Fruit fly (Drosophila melanogaster) whole organism, adult: Measurements from ENCODE around the gene DnaJ-H.
A peak's percentile ranks its signal among the peaks of the same experiment; 100 is the strongest.

Experiments
- CG11617 ChIP-seq: fragments of 200-800 bp; sonication (Bioruptor generic); optimal IDR thresholded peaks from 2 replicates; lab custom pipeline; 2017; ENCODE audit warnings: mild to moderate bottlenecking, missing biosample characterization, missing genetic modification reagents, missing genetic modification characterization
- CG12768 ChIP-seq: fragments of 200-800 bp; sonication (Bioruptor generic); optimal IDR thresholded peaks from 2 replicates; lab custom pipeline; 2017; ENCODE audit warnings: missing biosample characterization, missing genetic modification characterization, mild to moderate bottlenecking, moderate library complexity, missing genetic modification reagents
- CG14711 ChIP-seq: fragments of 200-800 bp; sonication (Bioruptor generic); optimal IDR thresholded peaks from 2 replicates; lab custom pipeline; 2018; ENCODE audit warnings: missing biosample characterization, mild to moderate bottlenecking, missing genetic modification characterization, moderate library complexity
- CG1620 ChIP-seq: fragments of 200-800 bp; sonication (Bioruptor generic); optimal IDR thresholded peaks from 2 replicates; lab custom pipeline; 2016; ENCODE audit warnings: missing biosample characterization, missing genetic modification characterization
- CG33017 ChIP-seq: fragments of 200-800 bp; sonication (Bioruptor generic); optimal IDR thresholded peaks from 2 replicates; lab custom pipeline; 2018; ENCODE audit warnings: missing biosample characterization, mild to moderate bottlenecking, missing genetic modification characterization, moderate library complexity
- CG5204 ChIP-seq: fragments of 200-800 bp; sonication (Bioruptor generic); optimal IDR thresholded peaks from 2 replicates; lab custom pipeline; 2016; ENCODE audit warnings: missing biosample characterization, missing genetic modification characterization
- CG7045 ChIP-seq: fragments of 200-800 bp; sonication (Bioruptor generic); optimal IDR thresholded peaks from 2 replicates; lab custom pipeline; 2017; ENCODE audit warnings: missing biosample characterization, mild to moderate bottlenecking, missing genetic modification characterization
- CG7101 ChIP-seq: fragments of 200-800 bp; sonication (Bioruptor generic); optimal IDR thresholded peaks from 2 replicates; lab custom pipeline; 2018; ENCODE audit warnings: missing biosample characterization, mild to moderate bottlenecking, missing genetic modification characterization, moderate library complexity
- Clk ChIP-seq: fragments of 200-800 bp; sonication (Bioruptor generic); optimal IDR thresholded peaks from 2 replicates; lab custom pipeline; 2017; ENCODE audit warnings: missing biosample characterization, missing genetic modification characterization
- Crg-1 ChIP-seq: fragments of 200-800 bp; sonication (Bioruptor generic); optimal IDR thresholded peaks from 2 replicates; lab custom pipeline; 2016; ENCODE audit warnings: missing biosample characterization, missing genetic modification characterization
- Hr96 ChIP-seq: fragments of 200-800 bp; sonication (Bioruptor generic); optimal IDR thresholded peaks from 2 replicates; lab custom pipeline; 2016; ENCODE audit warnings: missing biosample characterization, missing genetic modification characterization
- Mnt ChIP-seq: fragments of 200-800 bp; sonication (Bioruptor generic); optimal IDR thresholded peaks from 2 replicates; lab custom pipeline; 2016; ENCODE audit warnings: missing biosample characterization, mild to moderate bottlenecking, missing genetic modification characterization
- bab1 ChIP-seq: fragments of 200-800 bp; sonication (Bioruptor generic); optimal IDR thresholded peaks from 3 replicates; lab custom pipeline; 2019; ENCODE audit warnings: missing biosample characterization, mild to moderate bottlenecking, missing genetic modification characterization, moderate library complexity
- cic ChIP-seq: fragments of 200-800 bp; sonication (Bioruptor generic); optimal IDR thresholded peaks from 2 replicates; lab custom pipeline; 2017; ENCODE audit warnings: missing biosample characterization, mild to moderate bottlenecking, missing genetic modification characterization, moderate library complexity
- cnc ChIP-seq, 2 experiments: fragments of >200 bp; optimal IDR thresholded peaks; 2 replicates each; lab custom pipeline; 2017
- kay ChIP-seq: fragments of 200-800 bp; sonication (Bioruptor generic); peaks from one replicate; lab custom pipeline; 2016; ENCODE audit warnings: missing biosample characterization, missing genetic modification characterization, borderline replicate concordance
- ovo ChIP-seq: fragments of 200-800 bp; sonication (Bioruptor generic); optimal IDR thresholded peaks from 2 replicates; lab custom pipeline; 2016; ENCODE audit warnings: missing biosample characterization, missing genetic modification characterization
- pad ChIP-seq: fragments of 200-800 bp; sonication (Bioruptor generic); optimal IDR thresholded peaks from 3 replicates; lab custom pipeline; 2017; ENCODE audit warnings: missing biosample characterization, missing genetic modification characterization, mild to moderate bottlenecking, moderate library complexity, missing genetic modification reagents
- tj ChIP-seq: fragments of 200-800 bp; sonication (Bioruptor generic); optimal IDR thresholded peaks from 3 replicates; lab custom pipeline; 2017; ENCODE audit warnings: missing biosample characterization, mild to moderate bottlenecking, missing genetic modification characterization, moderate library complexity
- toe ChIP-seq: fragments of 200-800 bp; sonication (Bioruptor generic); optimal IDR thresholded peaks from 2 replicates; lab custom pipeline; 2016; ENCODE audit warnings: missing biosample characterization, missing genetic modification characterization

The DnaJ-H gene

DNA sequence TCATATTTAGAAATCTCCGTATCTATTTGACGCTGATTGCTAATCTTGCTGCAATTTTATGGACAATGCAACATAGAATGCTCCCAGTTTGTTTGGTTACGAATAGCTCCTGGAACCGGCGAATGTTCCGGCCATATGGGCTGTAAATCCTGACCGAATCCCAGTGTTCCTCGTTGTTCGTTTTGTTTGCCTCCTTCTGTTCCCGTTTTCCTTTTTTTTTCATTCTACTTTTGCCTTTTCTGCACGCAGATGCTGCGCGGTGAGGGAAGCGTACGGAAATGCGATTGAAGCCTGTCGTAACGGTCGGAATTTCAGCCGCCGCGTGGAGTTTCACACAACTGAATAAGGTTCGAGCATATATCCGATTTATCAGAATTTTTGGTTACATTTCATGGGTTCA, 10.3 kb upstream of the DnaJ-H start, which contains the start of gene CG43925:
CG43925 (plus strand) TSS at position 301 of the 400 bp plus-strand sequence.
- TF ChIP-seq cnc (optimal IDR thresholded peaks at IDR 0.05; lab: Kevin White, UChicago) (no peak), cic (GFP tag; lab: Kevin White, UChicago) (no peak), toe (GFP tag; lab: Kevin White, UChicago) (no peak), Mnt (no peak), CG7101 (tag; lab: Kevin White, UChicago) (no peak), tj (GFP tag; lab: Kevin White, UChicago) (no peak), CG14711 (no peak), pad (GFP tag; lab: Kevin White, UChicago) (no peak), CG33017 (tag; lab: Kevin White, UChicago) (no peak), CG7045 (no peak), Clk (GFP tag; lab: Kevin White, UChicago) (no peak), Crg-1 (GFP tag; lab: Kevin White, UChicago) (no peak), kay (GFP tag; lab: Kevin White, UChicago) (no peak)

DNA sequence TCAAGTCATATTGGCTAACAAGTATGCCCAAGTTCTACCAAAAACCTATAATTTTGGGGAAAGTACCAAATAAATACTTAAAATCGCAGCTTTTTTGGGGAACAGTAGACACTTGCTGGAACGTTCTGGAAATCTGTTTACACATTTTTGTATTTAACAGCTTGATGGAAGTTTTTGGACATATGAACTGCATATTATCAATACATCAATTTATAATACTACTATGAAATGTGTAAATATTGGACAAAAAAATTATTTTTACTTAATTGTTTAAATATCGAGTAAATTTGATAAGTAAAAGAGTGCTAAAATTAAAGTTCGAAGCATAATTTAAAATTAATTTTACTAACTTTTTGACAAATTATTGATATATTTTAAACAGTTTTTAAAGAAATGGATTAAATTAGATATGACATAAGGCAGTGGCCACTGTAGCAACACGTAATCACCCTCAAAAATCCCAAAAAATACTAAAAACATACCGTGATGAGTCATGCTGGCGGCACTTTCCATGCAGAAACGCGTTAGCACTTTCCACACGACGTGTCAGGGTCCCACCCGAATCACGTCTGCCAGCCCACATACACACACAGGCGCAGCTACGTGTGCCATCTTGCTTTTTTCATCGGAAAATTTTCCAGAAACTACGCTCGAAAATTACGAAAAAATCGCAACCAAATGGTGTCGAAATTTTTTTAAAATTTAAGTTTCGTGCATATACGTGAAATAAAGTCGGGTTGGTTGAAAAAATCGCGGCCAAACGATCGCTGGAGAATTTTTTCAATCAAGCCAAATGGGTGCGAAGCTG, 674 bp downstream of the DnaJ-H start, which contains the start of gene Sirt1:
Sirt1 (plus strand) TSS at position 571 of the 808 bp plus-strand sequence.
- TF ChIP-seq CG11617 = peak; percentile 85
- peak; percentile 46 for TF ChIP-seq CG1620
- peak; percentile 23 for TF ChIP-seq Crg-1 (GFP tag; lab: Kevin White, UChicago)
- no peak for TF ChIP-seq toe (GFP tag; lab: Kevin White, UChicago)
- peak; percentile 99 for TF ChIP-seq kay (GFP tag; lab: Kevin White, UChicago)
- TF ChIP-seq CG12768 (GFP tag; lab: Kevin White, UChicago) = peak; percentile 78
- peak; percentile 79 for TF ChIP-seq CG14711
- peak; percentile 88 for TF ChIP-seq cic (GFP tag; lab: Kevin White, UChicago)
- TF ChIP-seq CG7045 = peak; percentile 79
- TF ChIP-seq Mnt = peak; percentile 82
- TF ChIP-seq CG5204 (GFP tag; lab: Kevin White, UChicago) = no peak
- TF ChIP-seq bab1 (GFP tag; lab: Kevin White, UChicago) = peak; percentile 43
- no peak for TF ChIP-seq Clk (GFP tag; lab: Kevin White, UChicago)
- peak; percentile 73 for TF ChIP-seq CG33017 (tag; lab: Kevin White, UChicago)
- TF ChIP-seq pad (GFP tag; lab: Kevin White, UChicago) = peak; percentile 76
- TF ChIP-seq cnc (optimal IDR thresholded peaks at IDR 0.05; lab: Kevin White, UChicago) = peak in 1 of 2 experiments; percentile 12
- no peak for TF ChIP-seq Hr96 (GFP tag; lab: Kevin White, UChicago)
- TF ChIP-seq CG7101 (tag; lab: Kevin White, UChicago) = peak; percentile 86
- TF ChIP-seq ovo (GFP tag; lab: Kevin White, UChicago) = peak; percentile 55
- no peak for TF ChIP-seq tj (GFP tag; lab: Kevin White, UChicago)

DNA sequence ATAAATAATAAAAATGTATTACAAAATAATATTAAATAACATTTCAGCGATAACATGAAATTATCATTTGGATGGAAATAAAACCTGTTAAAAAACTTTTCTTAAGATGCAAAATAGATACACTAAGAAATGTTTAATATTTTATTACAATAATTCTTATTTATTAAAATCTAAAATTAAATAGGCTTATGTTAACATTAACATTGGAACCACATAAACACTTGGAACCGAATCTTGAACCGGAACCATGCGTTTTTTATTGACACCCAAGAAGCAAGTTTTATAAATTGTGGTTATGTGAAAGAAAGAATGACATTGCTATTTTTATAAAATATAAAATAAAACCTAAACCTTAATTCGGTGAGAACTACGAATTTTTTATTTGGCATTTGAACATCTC, 5.6 kb downstream of the DnaJ-H start, which contains the start of gene kmg:
kmg (plus strand) TSS at position 301 of the 400 bp plus-strand sequence.
- TF ChIP-seq Clk (GFP tag; lab: Kevin White, UChicago) (no peak), cnc (optimal IDR thresholded peaks at IDR 0.05; lab: Kevin White, UChicago) (no peak), CG1620 (no peak), toe (GFP tag; lab: Kevin White, UChicago) (no peak), pad (GFP tag; lab: Kevin White, UChicago) (no peak), ovo (GFP tag; lab: Kevin White, UChicago) (no peak), CG33017 (tag; lab: Kevin White, UChicago) (no peak), CG11617 (no peak), CG5204 (GFP tag; lab: Kevin White, UChicago) (no peak), CG7101 (tag; lab: Kevin White, UChicago) (no peak)

DNA sequence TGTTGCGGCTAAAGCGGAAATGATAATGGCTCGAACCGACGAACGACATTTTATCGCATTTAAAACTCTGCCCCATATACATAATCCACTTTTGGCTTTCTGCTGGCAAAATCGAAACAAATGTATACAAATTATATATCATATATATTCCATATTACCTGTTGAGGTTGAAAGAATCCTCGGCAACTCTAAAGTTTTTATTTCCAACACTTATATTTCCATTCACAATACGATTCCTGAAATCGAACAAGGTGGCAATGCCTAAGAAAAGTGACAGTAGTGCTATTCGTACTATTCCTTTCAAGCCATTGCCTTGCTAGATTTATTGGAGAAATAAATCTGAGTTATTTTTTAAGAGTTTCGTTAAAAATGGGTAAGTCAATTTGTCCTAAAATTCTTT, 7.4 kb downstream of the DnaJ-H start, which contains the start of gene Pk34A:
Pk34A (plus strand) TSS at position 301 of the 400 bp plus-strand sequence.
- TF ChIP-seq pad (GFP tag; lab: Kevin White, UChicago) = no peak
- no peak for TF ChIP-seq cic (GFP tag; lab: Kevin White, UChicago)
- no peak for TF ChIP-seq cnc (optimal IDR thresholded peaks at IDR 0.05; lab: Kevin White, UChicago)
- no peak for TF ChIP-seq toe (GFP tag; lab: Kevin White, UChicago)

DNA sequence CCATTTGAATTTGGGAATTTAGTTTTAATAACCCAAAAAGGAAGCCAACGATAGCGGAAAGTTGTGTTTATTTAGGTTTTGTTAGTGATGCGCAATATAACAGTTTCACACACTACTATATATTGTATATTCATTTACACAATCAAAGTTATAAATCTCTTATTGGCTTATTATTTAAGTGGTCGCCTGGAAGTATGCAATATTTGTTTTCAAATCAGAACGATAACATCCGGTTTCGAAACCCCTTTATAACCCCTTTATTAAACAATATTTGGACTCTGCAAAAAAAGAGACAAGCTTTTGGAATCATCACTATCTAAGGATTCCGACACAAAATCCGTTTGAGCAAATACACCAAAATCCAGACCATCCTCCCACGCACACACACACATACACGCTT, 8.0 kb downstream of the DnaJ-H start:
- no peak for TF ChIP-seq CG33017 (tag; lab: Kevin White, UChicago)
- TF ChIP-seq bab1 (GFP tag; lab: Kevin White, UChicago) = peak; percentile 60
- peak; percentile 32 for TF ChIP-seq CG11617
- peak; percentile 33 for TF ChIP-seq toe (GFP tag; lab: Kevin White, UChicago)
- TF ChIP-seq CG7101 (tag; lab: Kevin White, UChicago) = peak; percentile 19
- TF ChIP-seq CG12768 (GFP tag; lab: Kevin White, UChicago) = peak; percentile 4

DNA sequence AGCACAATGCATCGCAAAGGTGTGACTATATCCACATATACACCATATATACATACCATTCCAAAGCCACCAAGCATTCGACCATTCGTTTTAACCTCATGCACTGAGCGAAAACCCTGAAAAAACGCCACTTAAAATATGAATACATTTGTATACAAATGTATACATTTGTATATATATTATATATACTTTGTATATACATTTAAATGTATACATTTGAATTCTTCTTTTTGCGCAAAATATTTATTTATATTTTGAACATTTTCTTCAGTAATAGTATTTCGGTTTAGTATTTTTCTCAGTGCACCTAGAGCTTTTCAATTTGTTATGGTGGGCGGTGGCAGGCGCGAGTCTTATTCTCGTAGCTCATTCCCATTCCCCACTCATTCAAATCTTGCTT, 9.5 kb downstream of the DnaJ-H start:
- TF ChIP-seq CG12768 (GFP tag; lab: Kevin White, UChicago) (peak; percentile 57), cic (GFP tag; lab: Kevin White, UChicago) (peak; percentile 11), pad (GFP tag; lab: Kevin White, UChicago) (peak; percentile 11), cnc (optimal IDR thresholded peaks at IDR 0.05; lab: Kevin White, UChicago) (no peak), Hr96 (GFP tag; lab: Kevin White, UChicago) (no peak), CG11617 (peak; percentile 49), bab1 (GFP tag; lab: Kevin White, UChicago) (no peak), CG33017 (tag; lab: Kevin White, UChicago) (peak; percentile 87), CG7101 (tag; lab: Kevin White, UChicago) (peak; percentile 63), kay (GFP tag; lab: Kevin White, UChicago) (peak; percentile 71), Clk (GFP tag; lab: Kevin White, UChicago) (peak; percentile 18), CG7045 (peak; percentile 77), tj (GFP tag; lab: Kevin White, UChicago) (peak; percentile 20), CG14711 (peak; percentile 56)
